Worm (Caenorhabditis elegans): ENCODE results near the gene lron-2.

lron-2 gene

ce11 chrV:9270442-9270841 lies 16.9 kb downstream of the lron-2 start:
- TF ChIP-seq lin-13 (GFP tag; optimal IDR thresholded peaks at IDR 0.05) (no peak), nhr-20 (tag; optimal IDR thresholded peaks at IDR 0.05) (peak; percentile 25), nhr-71 (tag; optimal IDR thresholded peaks at IDR 0.05) (peak; percentile 55), dsc-1 (tag; optimal IDR thresholded peaks at IDR 0.05) (peak; percentile 24), lin-14 (GFP tag; optimal IDR thresholded peaks at IDR 0.05) (peak; percentile 68), rnt-1 (tag; optimal IDR thresholded peaks at IDR 0.05) (peak; percentile 32), mab-9 (GFP tag; IDR thresholded peaks at IDR 0.05) (no peak), unc-62 (GFP tag; optimal IDR thresholded peaks at IDR 0.05) (no peak), ceh-82 (tag; optimal IDR thresholded peaks at IDR 0.05) (no peak), nhr-28 (tag; optimal IDR thresholded peaks at IDR 0.05) (no peak), efl-1 (optimal IDR thresholded peaks at IDR 0.05) (no peak), efl-1 (GFP tag; optimal IDR thresholded peaks at IDR 0.05 in 1 of 2) (peak in 1 of 2 experiments; percentile 38), aly-2 (tag; optimal IDR thresholded peaks at IDR 0.05) (no peak), lin-35 (GFP tag; optimal IDR thresholded peaks at IDR 0.05) (no peak)

ce11 chrV:9268202-9268601 lies 19.2 kb downstream of the lron-2 start:
- no peak for TF ChIP-seq jun-1 (tag; optimal IDR thresholded peaks at IDR 0.05)
- TF ChIP-seq efl-1 (optimal IDR thresholded peaks at IDR 0.05) = no peak
- TF ChIP-seq efl-1 (GFP tag; optimal IDR thresholded peaks at IDR 0.05 in 1 of 2) = peak in 1 of 2 experiments; percentile 9
- TF ChIP-seq nhr-237 (tag; optimal IDR thresholded peaks at IDR 0.05) = no peak
- peak; percentile 5 for TF ChIP-seq fkh-8 (tag; optimal IDR thresholded peaks at IDR 0.05)
- no peak for TF ChIP-seq pag-3 (tag; optimal IDR thresholded peaks at IDR 0.05; ENCODE audit: borderline replicate concordance, insufficient read depth)
- no peak for TF ChIP-seq elt-3 (tag; optimal IDR thresholded peaks at IDR 0.05)
- no peak for TF ChIP-seq efl-3 (GFP tag; optimal IDR thresholded peaks at IDR 0.05)
- no peak for TF ChIP-seq unc-98 (GFP tag; IDR thresholded peaks at IDR 0.05)
- peak; percentile 68 for TF ChIP-seq dsc-1 (tag; optimal IDR thresholded peaks at IDR 0.05)
- TF ChIP-seq sup-37 (GFP tag; optimal IDR thresholded peaks at IDR 0.05) = no peak
- TF ChIP-seq alr-1 (tag; optimal IDR thresholded peaks at IDR 0.05; ENCODE audit: borderline replicate concordance) = no peak

- TF ChIP-seq unc-130 (tag; optimal IDR thresholded peaks at IDR 0.05) (no peak), nhr-11 (tag; optimal IDR thresholded peaks at IDR 0.05) (no peak), aly-2 (tag; optimal IDR thresholded peaks at IDR 0.05) (no peak), nhr-19 (GFP tag; conservative IDR thresholded peaks at IDR 0.05) (no peak), dsc-1 (tag; optimal IDR thresholded peaks at IDR 0.05) (no peak), hlh-4 (tag; optimal IDR thresholded peaks at IDR 0.05) (no peak)
Observed at ce11 chrV:9266399-9266798, 21.0 kb downstream of the lron-2 start, which contains the start of gene slc-17.7. slc-17.7 (minus strand) TSS chrV:9266499.

- TF ChIP-seq nhr-20 (tag; optimal IDR thresholded peaks at IDR 0.05) = peak; percentile 13
- no peak for TF ChIP-seq efl-1 (optimal IDR thresholded peaks at IDR 0.05)
- TF ChIP-seq efl-1 (GFP tag; optimal IDR thresholded peaks at IDR 0.05 in 1 of 2) = no peak
- TF ChIP-seq fkh-10 (GFP tag; optimal IDR thresholded peaks at IDR 0.05) = no peak
- TF ChIP-seq elt-2 (tag; optimal IDR thresholded peaks at IDR 0.05) = peak; percentile 10
Observed at ce11 chrV:9262708-9263107, 24.7 kb downstream of the lron-2 start.

- TF ChIP-seq sox-4 (tag; optimal IDR thresholded peaks at IDR 0.05) (no peak), nhr-71 (tag; optimal IDR thresholded peaks at IDR 0.05) (peak; percentile 36), fkh-8 (tag; optimal IDR thresholded peaks at IDR 0.05) (peak; percentile 24), nhr-47 (tag; optimal IDR thresholded peaks at IDR 0.05) (peak; percentile 32), isw-1 (GFP tag; IDR thresholded peaks at IDR 0.05) (no peak), efl-3 (GFP tag; optimal IDR thresholded peaks at IDR 0.05) (no peak), nhr-237 (tag; optimal IDR thresholded peaks at IDR 0.05) (no peak)
Observed at ce11 chrV:9261492-9261891, 25.9 kb downstream of the lron-2 start, which contains the start of gene nhr-36. nhr-36 (minus strand) TSS chrV:9261592.
